Worm (Caenorhabditis elegans): Measurements from ENCODE around the gene col-19.

col-19 gene

DNA sequence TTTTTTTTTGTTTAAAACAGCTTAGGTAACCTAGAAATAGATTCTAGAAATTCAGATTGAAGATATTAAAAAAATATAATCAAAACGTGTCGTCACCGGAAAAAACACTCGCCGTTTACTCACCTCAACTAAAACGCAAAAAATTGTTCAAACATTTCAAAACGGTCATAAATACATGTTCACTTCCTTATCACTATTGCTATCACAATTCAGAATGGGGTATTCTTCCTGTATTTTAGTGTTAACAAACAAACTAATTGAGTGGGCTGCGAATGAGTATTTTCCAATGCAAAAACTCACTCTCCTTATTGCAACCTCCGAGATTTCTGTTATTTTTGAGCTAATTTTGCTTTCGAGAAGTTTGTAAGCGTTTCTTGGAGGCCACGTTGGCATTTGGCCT lies 28.3 kb downstream of the col-19 start, which contains the start of gene F52D1.2:
Gene F52D1.2 (minus strand): TSS at position 393 of the 400 bp plus-strand sequence.
- no peak for TF ChIP-seq sea-1 (GFP tag; conservative IDR thresholded peaks at IDR 0.05)
- TF ChIP-seq F13C5.2 (tag; optimal IDR thresholded peaks at IDR 0.05), result no peak
- no peak for TF ChIP-seq hmbx-1 (tag; optimal IDR thresholded peaks at IDR 0.05)
- TF ChIP-seq ceh-36 (tag; optimal IDR thresholded peaks at IDR 0.05), result no peak
- TF ChIP-seq aly-1 (tag; optimal IDR thresholded peaks at IDR 0.05), result no peak
- TF ChIP-seq ceh-13 (GFP tag; optimal IDR thresholded peaks at IDR 0.05), result no peak
- TF ChIP-seq tbx-37 (GFP tag; conservative IDR thresholded peaks at IDR 0.05), result no peak
- TF ChIP-seq hnd-1 (tag; optimal IDR thresholded peaks at IDR 0.05), result no peak
- TF ChIP-seq pes-1 (GFP tag; IDR thresholded peaks at IDR 0.05), result no peak
- no peak for TF ChIP-seq hmg-4 (GFP tag; optimal IDR thresholded peaks at IDR 0.05)
- no peak for TF ChIP-seq ama-1 (optimal IDR thresholded peaks at IDR 0.05)
- no peak for TF ChIP-seq tbx-11 (GFP tag; IDR thresholded peaks at IDR 0.05)
- no peak for TF ChIP-seq flt-1 (GFP tag; IDR thresholded peaks at IDR 0.05)
- TF ChIP-seq ets-7 (tag; optimal IDR thresholded peaks at IDR 0.05), result no peak

DNA sequence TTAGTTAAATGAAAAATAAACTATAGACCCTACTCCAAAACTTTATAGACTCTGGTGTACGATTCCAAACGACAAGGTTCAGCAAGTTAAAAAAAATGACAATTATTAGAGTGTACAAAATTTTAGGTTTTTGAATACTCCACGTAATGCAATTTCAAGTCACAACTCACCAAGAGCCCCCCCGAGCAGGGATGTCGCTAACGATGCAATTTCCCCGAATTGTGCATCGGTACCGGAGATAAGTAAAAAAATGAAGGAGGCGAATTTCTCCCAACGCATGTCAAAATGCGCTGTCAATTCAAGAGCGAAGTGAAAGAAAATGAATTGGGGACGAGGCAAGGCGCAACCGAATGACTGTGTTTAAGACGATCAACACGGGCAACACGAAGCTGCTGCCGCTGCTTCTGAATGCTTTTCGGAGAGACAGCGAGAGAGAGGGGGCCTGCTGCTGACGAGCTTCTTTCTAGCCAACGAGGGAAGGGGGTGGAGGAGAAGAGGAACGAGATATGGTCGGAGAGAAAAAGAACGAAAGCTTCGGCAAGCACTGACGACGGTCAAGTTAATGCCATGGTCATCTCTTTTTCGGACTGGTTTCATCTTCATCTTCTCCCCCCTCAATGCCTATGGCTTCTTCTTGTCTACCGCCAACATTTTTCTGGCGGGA lies 35.8 kb downstream of the col-19 start, which contains the start of gene abu-12:
Gene abu-12 (minus strand): TSS at position 472 of the 664 bp plus-strand sequence.
- TF ChIP-seq ets-7 (tag; optimal IDR thresholded peaks at IDR 0.05) (no peak), aly-1 (tag; optimal IDR thresholded peaks at IDR 0.05) (no peak), hmg-4 (GFP tag; optimal IDR thresholded peaks at IDR 0.05) (no peak), tbx-37 (GFP tag; conservative IDR thresholded peaks at IDR 0.05) (no peak), ceh-13 (GFP tag; optimal IDR thresholded peaks at IDR 0.05) (no peak), scrt-1 (GFP tag; IDR thresholded peaks at IDR 0.05) (no peak), sea-1 (GFP tag; conservative IDR thresholded peaks at IDR 0.05) (no peak), ceh-36 (tag; optimal IDR thresholded peaks at IDR 0.05) (no peak), hmbx-1 (tag; optimal IDR thresholded peaks at IDR 0.05) (no peak), F13C5.2 (tag; optimal IDR thresholded peaks at IDR 0.05) (no peak), flt-1 (GFP tag; IDR thresholded peaks at IDR 0.05) (no peak), hnd-1 (tag; optimal IDR thresholded peaks at IDR 0.05) (no peak), tbx-11 (GFP tag; IDR thresholded peaks at IDR 0.05) (no peak), B0310.2 (tag; optimal IDR thresholded peaks at IDR 0.05) (no peak), ama-1 (optimal IDR thresholded peaks at IDR 0.05) (no peak), tra-4 (tag; optimal IDR thresholded peaks at IDR 0.05) (no peak)

DNA sequence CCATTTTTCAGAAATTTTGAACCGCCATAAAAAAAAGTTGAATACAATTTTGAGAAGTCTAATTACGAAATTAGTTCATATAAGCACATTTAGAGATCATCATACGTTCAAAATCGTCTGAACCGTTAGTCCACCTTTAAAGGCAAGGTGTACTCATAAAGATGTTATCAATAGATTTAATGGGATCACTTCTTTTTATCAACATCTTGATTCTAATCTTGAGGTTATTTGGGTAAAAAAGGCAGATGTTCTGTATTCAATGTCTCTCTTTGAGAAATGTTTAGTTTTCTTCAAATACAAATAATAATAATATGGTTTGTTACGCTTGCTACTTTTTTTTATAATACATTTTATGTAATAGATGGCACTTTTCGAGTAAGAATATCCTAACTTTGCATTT lies 37.8 kb downstream of the col-19 start:
- no peak for TF ChIP-seq scrt-1 (GFP tag; IDR thresholded peaks at IDR 0.05)
- no peak for TF ChIP-seq tra-4 (tag; optimal IDR thresholded peaks at IDR 0.05)

DNA sequence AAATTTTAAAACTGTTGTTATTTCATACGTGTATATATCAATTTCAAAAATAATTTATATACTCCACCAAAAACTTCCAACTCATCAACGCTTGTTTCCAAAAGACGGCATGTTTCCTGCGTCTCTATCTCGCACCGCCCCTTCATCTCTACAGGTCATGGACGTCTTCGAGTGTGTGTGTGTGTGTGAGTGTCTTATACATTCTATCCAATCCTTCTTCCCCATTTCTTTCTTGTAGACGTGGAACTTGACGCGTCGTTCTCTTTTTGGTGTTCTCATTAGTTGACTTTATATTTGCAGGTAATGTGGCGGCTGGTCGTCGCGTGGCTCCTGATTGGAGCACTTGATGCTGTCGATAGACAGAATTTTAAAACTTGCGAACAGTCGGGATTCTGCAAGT lies 38.8 kb downstream of the col-19 start, which contains the start of gene aagr-4:
Gene aagr-4 (plus strand): TSS at position 301 of the 400 bp plus-strand sequence.
- TF ChIP-seq scrt-1 (GFP tag; IDR thresholded peaks at IDR 0.05) (no peak), ceh-36 (tag; optimal IDR thresholded peaks at IDR 0.05) (no peak), F13C5.2 (tag; optimal IDR thresholded peaks at IDR 0.05) (no peak), sea-1 (GFP tag; conservative IDR thresholded peaks at IDR 0.05) (no peak), tbx-11 (GFP tag; IDR thresholded peaks at IDR 0.05) (no peak), flt-1 (GFP tag; IDR thresholded peaks at IDR 0.05) (no peak), tbx-37 (GFP tag; conservative IDR thresholded peaks at IDR 0.05) (no peak), ama-1 (optimal IDR thresholded peaks at IDR 0.05) (no peak)

DNA sequence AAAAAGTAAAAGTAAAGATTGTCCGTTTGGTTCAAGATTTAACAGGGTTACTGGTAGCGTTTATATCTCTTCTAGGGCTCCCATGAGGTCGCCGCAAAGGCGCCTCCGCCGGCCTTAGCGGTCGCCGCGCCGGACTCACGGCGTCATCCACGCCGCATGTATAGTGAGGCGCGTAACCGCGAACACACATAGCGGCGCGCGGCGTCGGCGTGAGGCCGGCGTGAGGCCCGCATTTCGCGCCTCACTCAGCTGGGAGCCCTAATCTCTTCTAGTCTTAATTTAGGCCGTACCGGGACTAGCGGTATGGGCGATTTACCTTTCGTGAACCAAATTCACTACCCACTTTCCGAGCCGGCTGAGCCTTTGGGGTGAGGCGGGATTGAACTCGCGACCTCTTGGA lies 40.1 kb downstream of the col-19 start:
- TF ChIP-seq scrt-1 (GFP tag; IDR thresholded peaks at IDR 0.05), result no peak
- no peak for TF ChIP-seq tbx-37 (GFP tag; conservative IDR thresholded peaks at IDR 0.05)
- no peak for TF ChIP-seq sea-1 (GFP tag; conservative IDR thresholded peaks at IDR 0.05)
- TF ChIP-seq hnd-1 (tag; optimal IDR thresholded peaks at IDR 0.05), result no peak
- TF ChIP-seq aly-1 (tag; optimal IDR thresholded peaks at IDR 0.05), result no peak
- TF ChIP-seq tbx-11 (GFP tag; IDR thresholded peaks at IDR 0.05), result no peak
- TF ChIP-seq flt-1 (GFP tag; IDR thresholded peaks at IDR 0.05), result no peak
- TF ChIP-seq pes-1 (GFP tag; IDR thresholded peaks at IDR 0.05), result no peak; the same call in 1 of the 2 replicates
- TF ChIP-seq B0310.2 (tag; optimal IDR thresholded peaks at IDR 0.05), result no peak
- no peak for TF ChIP-seq hmg-4 (GFP tag; optimal IDR thresholded peaks at IDR 0.05)
- TF ChIP-seq F13C5.2 (tag; optimal IDR thresholded peaks at IDR 0.05), result no peak
- no peak for TF ChIP-seq tra-4 (tag; optimal IDR thresholded peaks at IDR 0.05)
- TF ChIP-seq ama-1 (optimal IDR thresholded peaks at IDR 0.05), result no peak
- no peak for TF ChIP-seq ceh-13 (GFP tag; optimal IDR thresholded peaks at IDR 0.05)
- no peak for TF ChIP-seq ceh-36 (tag; optimal IDR thresholded peaks at IDR 0.05)
- no peak for TF ChIP-seq ets-7 (tag; optimal IDR thresholded peaks at IDR 0.05)
- TF ChIP-seq hmbx-1 (tag; optimal IDR thresholded peaks at IDR 0.05), result no peak

DNA sequence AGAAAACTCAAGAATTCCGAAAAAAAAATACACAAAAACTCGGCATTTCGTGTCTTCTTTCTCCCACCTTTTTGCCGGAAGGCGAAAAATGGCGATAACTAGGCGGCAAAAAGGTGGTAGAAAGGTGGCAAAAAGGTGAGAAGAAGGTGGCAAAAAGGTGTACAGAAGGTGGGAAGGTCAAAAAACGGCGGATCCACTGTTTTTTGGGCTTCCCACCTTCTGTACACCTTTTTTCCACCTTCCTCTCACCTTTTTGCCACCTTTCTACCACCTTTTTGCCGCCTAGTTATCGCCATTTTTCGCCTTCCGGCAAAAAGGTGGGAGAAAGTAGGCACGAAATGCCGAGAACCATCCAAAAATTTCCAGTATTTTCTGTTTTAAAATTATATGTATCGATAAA lies 44.4 kb downstream of the col-19 start:
- TF ChIP-seq sea-1 (GFP tag; conservative IDR thresholded peaks at IDR 0.05) (0 out of 2 replicates have a peak, but pooled peaks have one; percentile 53), tbx-37 (GFP tag; conservative IDR thresholded peaks at IDR 0.05) (peak; percentile 45; the same call in 1 of the 2 replicates), scrt-1 (GFP tag; IDR thresholded peaks at IDR 0.05) (peak; percentile 53; the same call in 1 of the 2 replicates), flt-1 (GFP tag; IDR thresholded peaks at IDR 0.05) (peak; percentile 35; the same call in 1 of the 2 replicates), pes-1 (GFP tag; IDR thresholded peaks at IDR 0.05) (peak; percentile 54)

DNA sequence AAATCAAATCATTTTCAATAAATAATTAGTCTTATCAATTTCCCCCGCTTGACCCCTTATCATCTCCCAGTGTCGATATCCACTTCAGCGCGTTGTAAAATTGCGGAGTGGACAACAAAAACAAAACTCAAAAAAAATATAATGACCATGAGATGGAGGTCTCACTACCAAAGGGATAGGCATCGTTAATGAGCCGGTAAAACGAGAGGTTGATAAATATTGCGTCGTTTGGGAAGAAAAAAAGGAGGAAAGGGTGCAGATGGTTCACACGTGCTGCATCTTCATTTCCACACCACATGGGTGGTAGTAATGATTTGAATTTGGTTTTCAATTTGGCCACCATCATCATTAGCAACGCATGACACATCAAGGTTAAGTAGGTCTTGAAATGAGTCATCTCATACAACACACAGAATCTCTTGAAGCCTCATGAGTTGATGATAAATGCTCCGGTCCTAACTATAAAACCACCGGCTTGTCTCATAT lies 45.9 kb downstream of the col-19 start:
- TF ChIP-seq hmg-4 (GFP tag; optimal IDR thresholded peaks at IDR 0.05), result no peak
- no peak for TF ChIP-seq aly-1 (tag; optimal IDR thresholded peaks at IDR 0.05)
- no peak for TF ChIP-seq ceh-36 (tag; optimal IDR thresholded peaks at IDR 0.05)
- no peak for TF ChIP-seq tbx-11 (GFP tag; IDR thresholded peaks at IDR 0.05)
- TF ChIP-seq sea-1 (GFP tag; conservative IDR thresholded peaks at IDR 0.05), result no peak
- TF ChIP-seq F13C5.2 (tag; optimal IDR thresholded peaks at IDR 0.05), result no peak
- no peak for TF ChIP-seq ama-1 (optimal IDR thresholded peaks at IDR 0.05)
- no peak for TF ChIP-seq ceh-13 (GFP tag; optimal IDR thresholded peaks at IDR 0.05)
- TF ChIP-seq tbx-37 (GFP tag; conservative IDR thresholded peaks at IDR 0.05), result no peak
